Fruit fly (Drosophila melanogaster): ENCODE data around the gene CG5890.

Gene CG5890

DNA sequence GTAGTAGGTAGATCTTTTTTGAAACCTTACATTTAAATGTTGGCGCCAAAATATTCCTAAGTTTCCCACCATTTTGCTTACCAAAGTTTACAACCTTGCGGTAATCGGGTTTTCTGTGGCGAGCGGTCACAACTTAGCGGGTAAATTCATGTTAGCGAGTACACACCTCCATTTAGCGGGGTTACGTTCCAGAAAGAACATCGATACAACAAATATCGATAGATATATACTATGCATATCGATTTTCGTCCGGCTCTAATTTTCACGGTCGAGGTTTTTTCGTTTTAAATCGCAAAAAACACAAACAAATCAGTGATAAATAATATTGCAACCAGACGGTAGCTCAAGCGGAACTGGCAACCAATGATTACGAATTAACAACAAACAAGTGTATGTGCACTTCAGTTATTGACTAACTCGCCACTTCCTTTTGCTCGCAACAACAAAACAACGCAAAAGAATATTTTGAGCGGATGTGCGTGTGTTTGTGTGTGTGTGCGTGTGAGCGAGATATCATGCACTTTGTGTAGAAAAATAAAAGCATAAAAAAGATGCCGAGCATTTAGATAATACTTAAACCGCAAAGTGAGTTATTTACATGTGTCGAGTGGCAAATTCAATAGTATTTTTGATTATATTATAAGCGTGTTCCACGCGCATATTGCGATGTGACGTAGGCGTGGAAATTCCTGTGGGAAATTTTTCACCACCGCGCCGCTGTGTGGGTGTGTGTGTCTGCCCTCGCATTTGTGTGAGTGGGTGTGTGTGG, 32.5 kb downstream of the CG5890 start, which contains the start of gene Lnk:
Gene Lnk (plus strand): TSS at position 236 of the 769 bp plus-strand sequence.
- TF ChIP-seq gt (GFP tag; IDR thresholded peaks at IDR 0.05) (no peak), hb (GFP tag; IDR thresholded peaks at IDR 0.05; ENCODE audit: partially characterized antibody) (peak; percentile 83), CG9876 (GFP tag; optimal IDR thresholded peaks at IDR 0.05) (no peak), CG14014 (GFP tag; IDR thresholded peaks at IDR 0.05) (0 out of 2 replicates have a peak, but pooled peaks have one; percentile 21), Lhr (GFP tag; optimal IDR thresholded peaks at IDR 0.05) (peak; percentile 89), Myb (GFP tag; optimal IDR thresholded peaks at IDR 0.05) (peak; percentile 47), CG8478 (optimal IDR thresholded peaks at IDR 0.05) (peak; percentile 48), Sin3A (optimal IDR thresholded peaks at IDR 0.05) (peak; percentile 79), B-H2 (GFP tag; optimal IDR thresholded peaks at IDR 0.05) (peak; percentile 47), so (GFP tag; IDR thresholded peaks at IDR 0.05) (no peak), bigmax (GFP tag; optimal IDR thresholded peaks at IDR 0.05) (no peak), ERR (GFP tag; optimal IDR thresholded peaks at IDR 0.05) (peak; percentile 5), CG12659 (GFP tag; optimal IDR thresholded peaks at IDR 0.05) (peak; percentile 73), inv (GFP tag; IDR thresholded peaks at IDR 0.05; ENCODE audit: partially characterized antibody) (peak; percentile 83), shn (GFP tag; optimal IDR thresholded peaks at IDR 0.05) (peak; percentile 18), CG9727 (GFP tag; optimal IDR thresholded peaks at IDR 0.05) (peak; percentile 4), Fer3 (tag; optimal IDR thresholded peaks at IDR 0.05) (peak; percentile 25), unc-4 (GFP tag; IDR thresholded peaks at IDR 0.05; ENCODE audit: partially characterized antibody) (peak; percentile 91), Drgx (GFP tag; IDR thresholded peaks at IDR 0.05) (peak; percentile 31; the same call in 1 of the 2 replicates), cato (GFP tag; optimal IDR thresholded peaks at IDR 0.05; ENCODE audit: borderline replicate concordance) (no peak), Antp (GFP tag; optimal IDR thresholded peaks at IDR 0.05) (no peak), CG6791 (GFP tag; IDR thresholded peaks at IDR 0.05; ENCODE audit: partially characterized antibody) (peak; percentile 92), CG31365 (tag; optimal IDR thresholded peaks at IDR 0.05) (peak; percentile 38), HLH54F (GFP tag; optimal IDR thresholded peaks at IDR 0.05) (peak; percentile 0), slbo (GFP tag; IDR thresholded peaks at IDR 0.05) (peak; percentile 21; the same call in 1 of the 2 replicates), CG7987 (GFP tag; optimal IDR thresholded peaks at IDR 0.05) (no peak), CG7271 (tag; optimal IDR thresholded peaks at IDR 0.05) (peak; percentile 9), Rfx (GFP tag; IDR thresholded peaks at IDR 0.05) (peak; percentile 61), CG14710 (tag; optimal IDR thresholded peaks at IDR 0.05) (peak; percentile 54), Aef1 (GFP tag; IDR thresholded peaks at IDR 0.05) (peak; percentile 60; the same call in 2 of the 3 replicates), Atf6 (GFP tag; IDR thresholded peaks at IDR 0.05) (peak; percentile 27; the same call in 1 of the 2 replicates), CG2116 (GFP tag; optimal IDR thresholded peaks at IDR 0.05) (peak; percentile 77), Poxn (GFP tag; IDR thresholded peaks at IDR 0.05) (no peak), CG13296 (GFP tag; optimal IDR thresholded peaks at IDR 0.05) (peak; percentile 20), mam (GFP tag; optimal IDR thresholded peaks at IDR 0.05) (no peak), CG10267 (tag; optimal IDR thresholded peaks at IDR 0.05) (peak; percentile 49), Gug (GFP tag; IDR thresholded peaks at IDR 0.05) (no peak), Hr3 (GFP tag; optimal IDR thresholded peaks at IDR 0.05) (no peak), Dref (GFP tag; IDR thresholded peaks at IDR 0.05) (peak; percentile 98), CG10654 (GFP tag; optimal IDR thresholded peaks at IDR 0.05) (no peak), CHES-1-like (GFP tag; optimal IDR thresholded peaks at IDR 0.05) (peak; percentile 15), kni (GFP tag; optimal IDR thresholded peaks at IDR 0.05) (peak; percentile 45), nmo (GFP tag; optimal IDR thresholded peaks at IDR 0.05) (peak; percentile 51), CG15601 (tag; optimal IDR thresholded peaks at IDR 0.05) (peak; percentile 33), HmgD (GFP tag; optimal IDR thresholded peaks at IDR 0.05) (peak; percentile 37), Hmr (GFP tag; optimal IDR thresholded peaks at IDR 0.05) (peak; percentile 61), cg (GFP tag; optimal IDR thresholded peaks at IDR 0.05) (peak; percentile 98), gce (GFP tag; IDR thresholded peaks at IDR 0.05) (no peak), CG9932 (GFP tag; IDR thresholded peaks at IDR 0.05) (peak; percentile 69)
